Fruit fly (Drosophila melanogaster): ENCODE results near the gene CG13284.

CG13284 gene

dm6 chr2L:16879288-16879687, 30.8 kb upstream of the CG13284 start, which contains the start of the genes CG32832, CG31743 and CG34313 (continued):
- TF ChIP-seq CG31441 (GFP tag; IDR thresholded peaks at IDR 0.05) (no peak), pfk (GFP tag; optimal IDR thresholded peaks at IDR 0.05) (no peak), CG7357 (GFP tag; IDR thresholded peaks at IDR 0.05) (no peak), CG5245 (GFP tag; optimal IDR thresholded peaks at IDR 0.05) (no peak), Xrp1 (GFP tag; IDR thresholded peaks at IDR 0.05) (no peak), nau (GFP tag; optimal IDR thresholded peaks at IDR 0.05) (peak; percentile 32), Pdp1 (GFP tag; optimal IDR thresholded peaks at IDR 0.05) (peak in 1 of 2 experiments; percentile 30), CG2875 (GFP tag; optimal IDR thresholded peaks at IDR 0.05) (no peak), CG42726 (GFP tag; IDR thresholded peaks at IDR 0.05; ENCODE audit: partially characterized antibody) (peak; percentile 40; the same call in 1 of the 2 replicates), CG8924 (tag; optimal IDR thresholded peaks at IDR 0.05) (no peak), CG12659 (GFP tag; optimal IDR thresholded peaks at IDR 0.05) (peak; percentile 19), zen2 (GFP tag; IDR thresholded peaks at IDR 0.05; ENCODE audit: partially characterized antibody) (peak; percentile 64; the same call in 1 of the 3 replicates), CG2678 (tag; optimal IDR thresholded peaks at IDR 0.05) (no peak), Drgx (GFP tag; IDR thresholded peaks at IDR 0.05) (no peak), Sry-δ (GFP tag; optimal IDR thresholded peaks at IDR 0.05) (peak; percentile 95), gcm (GFP tag; optimal IDR thresholded peaks at IDR 0.05) (no peak), Sin3A (optimal IDR thresholded peaks at IDR 0.05) (peak; percentile 9), Opbp (GFP tag; IDR thresholded peaks at IDR 0.05; ENCODE audit: partially characterized antibody) (peak; percentile 82), gfzf (GFP tag; optimal IDR thresholded peaks at IDR 0.05) (no peak), CG1603 (tag; optimal IDR thresholded peaks at IDR 0.05) (peak; percentile 55), CG6689 (GFP tag; IDR thresholded peaks at IDR 0.05) (no peak), amos (GFP tag; IDR thresholded peaks at IDR 0.05; ENCODE audit: partially characterized antibody) (peak; percentile 78; the same call in 1 of the 2 replicates), hb (GFP tag; IDR thresholded peaks at IDR 0.05; ENCODE audit: partially characterized antibody) (peak; percentile 65; the same call in 1 of the 3 replicates), bcd (GFP tag; optimal IDR thresholded peaks at IDR 0.05) (no peak), Bteb2 (GFP tag; optimal IDR thresholded peaks at IDR 0.05) (no peak), CG8388 (GFP tag; optimal IDR thresholded peaks at IDR 0.05) (no peak), sens (GFP tag) (peak; percentile 72), CG17359 (tag; optimal IDR thresholded peaks at IDR 0.05) (no peak), sens-2 (GFP tag; IDR thresholded peaks at IDR 0.05) (no peak), CG33213 (GFP tag; optimal IDR thresholded peaks at IDR 0.05) (no peak), zfh1 (GFP tag; IDR thresholded peaks at IDR 0.05) (no peak), CG10979 (tag; optimal IDR thresholded peaks at IDR 0.05) (no peak), CG1792 (GFP tag; optimal IDR thresholded peaks at IDR 0.05) (no peak), vnd (GFP tag; IDR thresholded peaks at IDR 0.05; ENCODE audit: partially characterized antibody) (peak; percentile 42; the same call in 1 of the 3 replicates), Ptx1 (GFP tag; IDR thresholded peaks at IDR 0.05) (no peak), Hey (tag; optimal IDR thresholded peaks at IDR 0.05) (no peak), CG32767 (GFP tag; IDR thresholded peaks at IDR 0.05) (no peak), Hr3 (GFP tag; optimal IDR thresholded peaks at IDR 0.05) (no peak), Hr39 (optimal IDR thresholded peaks at IDR 0.05) (no peak), nmo (GFP tag; optimal IDR thresholded peaks at IDR 0.05) (peak; percentile 40), CG1529 (GFP tag; optimal IDR thresholded peaks at IDR 0.05) (no peak), Ets97D (GFP tag; optimal IDR thresholded peaks at IDR 0.05) (peak; percentile 52), BEAF-32 (GFP tag; optimal IDR thresholded peaks at IDR 0.05) (peak; percentile 85), CG2129 (GFP tag; IDR thresholded peaks at IDR 0.05; ENCODE audit: partially characterized antibody) (peak; percentile 28), knrl (GFP tag; IDR thresholded peaks at IDR 0.05; ENCODE audit: partially characterized antibody) (peak; percentile 74), HLH4C (GFP tag; IDR thresholded peaks at IDR 0.05; ENCODE audit: partially characterized antibody) (peak; percentile 58), Abd-B (GFP tag; optimal IDR thresholded peaks at IDR 0.05) (no peak), Stat92E (GFP tag; optimal IDR thresholded peaks at IDR 0.05) (peak in 1 of 3 experiments; percentile 35), CG2116 (GFP tag; optimal IDR thresholded peaks at IDR 0.05) (peak; percentile 49), tap (tag; optimal IDR thresholded peaks at IDR 0.05) (no peak)
